Worm (Caenorhabditis elegans): ENCODE measurements around the gene hpr-9.

hpr-9 gene

ce11 chrIII:10629043-10629442 lies 7.7 kb downstream of the hpr-9 start, which contains the start of gene swt-4:
swt-4 (minus strand) TSS chrIII:10629143.
- no peak for TF ChIP-seq ztf-6 (GFP tag; IDR thresholded peaks at IDR 0.05)
- TF ChIP-seq lin-54 (GFP tag; optimal IDR thresholded peaks at IDR 0.05) = no peak
- no peak for TF ChIP-seq egrh-3 (GFP tag; IDR thresholded peaks at IDR 0.05)
- no peak for TF ChIP-seq tbp1 (GFP tag; optimal IDR thresholded peaks at IDR 0.05)
- no peak for TF ChIP-seq lir-1 (GFP tag; conservative IDR thresholded peaks at IDR 0.05)
- no peak for TF ChIP-seq ceh-40 (GFP tag; IDR thresholded peaks at IDR 0.05)
- no peak for TF ChIP-seq ZK185.1 (tag; optimal IDR thresholded peaks at IDR 0.05; ENCODE audit: poor library complexity, severe bottlenecking)
- TF ChIP-seq C17E4.6 (GFP tag; IDR thresholded peaks at IDR 0.05) = no peak
- no peak for TF ChIP-seq Y56A3A.18 (GFP tag; IDR thresholded peaks at IDR 0.05)
- TF ChIP-seq ekl-4 (GFP tag; IDR thresholded peaks at IDR 0.05) = no peak
- no peak for TF ChIP-seq hsf-1 (GFP tag; IDR thresholded peaks at IDR 0.05)
- TF ChIP-seq rpc-1 (optimal IDR thresholded peaks at IDR 0.05) = no peak
- no peak for TF ChIP-seq rpc-1 (tag; optimal IDR thresholded peaks at IDR 0.05)
- no peak for TF ChIP-seq lin-35 (GFP tag; optimal IDR thresholded peaks at IDR 0.05)
- no peak for TF ChIP-seq nfya-1 (tag; optimal IDR thresholded peaks at IDR 0.05; ENCODE audit: borderline replicate concordance, insufficient read depth)
- no peak for TF ChIP-seq zfh-2 (GFP tag; conservative IDR thresholded peaks at IDR 0.05)
- TF ChIP-seq unc-130 (GFP tag; optimal IDR thresholded peaks at IDR 0.05) = no peak
- no peak for TF ChIP-seq ceh-27 (GFP tag; optimal IDR thresholded peaks at IDR 0.05)
- no peak for TF ChIP-seq tbx-9 (tag; optimal IDR thresholded peaks at IDR 0.05; ENCODE audit: borderline replicate concordance)
- no peak for TF ChIP-seq Y53G8AR.9 (GFP tag; conservative IDR thresholded peaks at IDR 0.05)
- TF ChIP-seq attf-6 (GFP tag; IDR thresholded peaks at IDR 0.05) = no peak

ce11 chrIII:10629795-10630194 lies 8.4 kb downstream of the hpr-9 start:
- TF ChIP-seq hrde-1 (tag; optimal IDR thresholded peaks at IDR 0.05; ENCODE audit: borderline replicate concordance) (no peak), Y67H2A.10 (GFP tag; conservative IDR thresholded peaks at IDR 0.05) (no peak), pbrm-1 (GFP tag; IDR thresholded peaks at IDR 0.05) (no peak), nhr-90 (tag; optimal IDR thresholded peaks at IDR 0.05) (no peak), dpl-1 (GFP tag; optimal IDR thresholded peaks at IDR 0.05) (no peak), somi-1 (GFP tag; optimal IDR thresholded peaks at IDR 0.05) (no peak), sptf-2 (GFP tag; optimal IDR thresholded peaks at IDR 0.05) (no peak), dox-1 (GFP tag; IDR thresholded peaks at IDR 0.05) (no peak), Y53G8AR.9 (GFP tag; conservative IDR thresholded peaks at IDR 0.05) (no peak)

ce11 chrIII:10631870-10632509 lies 10.6 kb downstream of the hpr-9 start:
- TF ChIP-seq let-526 (GFP tag; IDR thresholded peaks at IDR 0.05) = no peak
- no peak for TF ChIP-seq aptf-2 (GFP tag; conservative IDR thresholded peaks at IDR 0.05)
- TF ChIP-seq fkh-3 (tag; optimal IDR thresholded peaks at IDR 0.05) = no peak
- no peak for TF ChIP-seq akir-1 (GFP tag; optimal IDR thresholded peaks at IDR 0.05)
- no peak for TF ChIP-seq Y53G8AR.9 (GFP tag; conservative IDR thresholded peaks at IDR 0.05)
- no peak for TF ChIP-seq F37B4.10 (GFP tag; IDR thresholded peaks at IDR 0.05)
- TF ChIP-seq athp-1 (tag; optimal IDR thresholded peaks at IDR 0.05) = no peak
